Worm (Caenorhabditis elegans) whole organism, L1 larva: ENCODE results near the gene W09B6.4.

ENCODE experiments used
- fkh-8 ChIP-seq: sonication (generic microtip); optimal IDR thresholded peaks from 2 replicates; lab custom pipeline; 2016; ENCODE audit warnings: mild to moderate bottlenecking, missing genetic modification characterization, missing compliant biosample characterization
- lin-13 ChIP-seq: fragments of 150-350 bp; optimal IDR thresholded peaks from 2 replicates; lab custom pipeline; 2014; ENCODE audit warnings: missing biosample characterization, missing genetic modification reagents, missing genetic modification characterization
- nhr-47 ChIP-seq: sonication (generic microtip); optimal IDR thresholded peaks from 2 replicates; lab custom pipeline; 2016; ENCODE audit warnings: mild to moderate bottlenecking, missing genetic modification characterization, moderate library complexity, missing compliant biosample characterization
- unc-30 ChIP-seq: sonication (generic microtip); optimal IDR thresholded peaks from 2 replicates; lab custom pipeline; 2017; ENCODE audit warnings: missing biosample characterization, missing genetic modification characterization

- TF ChIP-seq unc-30 (tag; lab: Kevin White, UChicago), result no peak
- TF ChIP-seq fkh-8, result no peak
- TF ChIP-seq lin-13 (GFP tag; lab: Kevin White, UChicago), result no peak
- no peak for TF ChIP-seq nhr-47
Measured at ce11 chrII:1138618-1139017, 2.0 kb downstream of the W09B6.4 start.
